Fruit fly (Drosophila melanogaster) ovary, adult (tissue): ENCODE data around the gene Atg14.

ENCODE experiments used
- CG17801 ChIP-seq: fragments of 200-800 bp; optimal IDR thresholded peaks from 2 replicates; lab custom pipeline; 2019; ENCODE audit warnings: missing biosample characterization, mild to moderate bottlenecking, missing genetic modification characterization, moderate library complexity; ENCODE audit not compliant: partially characterized antibody

Atg14 gene

DNA sequence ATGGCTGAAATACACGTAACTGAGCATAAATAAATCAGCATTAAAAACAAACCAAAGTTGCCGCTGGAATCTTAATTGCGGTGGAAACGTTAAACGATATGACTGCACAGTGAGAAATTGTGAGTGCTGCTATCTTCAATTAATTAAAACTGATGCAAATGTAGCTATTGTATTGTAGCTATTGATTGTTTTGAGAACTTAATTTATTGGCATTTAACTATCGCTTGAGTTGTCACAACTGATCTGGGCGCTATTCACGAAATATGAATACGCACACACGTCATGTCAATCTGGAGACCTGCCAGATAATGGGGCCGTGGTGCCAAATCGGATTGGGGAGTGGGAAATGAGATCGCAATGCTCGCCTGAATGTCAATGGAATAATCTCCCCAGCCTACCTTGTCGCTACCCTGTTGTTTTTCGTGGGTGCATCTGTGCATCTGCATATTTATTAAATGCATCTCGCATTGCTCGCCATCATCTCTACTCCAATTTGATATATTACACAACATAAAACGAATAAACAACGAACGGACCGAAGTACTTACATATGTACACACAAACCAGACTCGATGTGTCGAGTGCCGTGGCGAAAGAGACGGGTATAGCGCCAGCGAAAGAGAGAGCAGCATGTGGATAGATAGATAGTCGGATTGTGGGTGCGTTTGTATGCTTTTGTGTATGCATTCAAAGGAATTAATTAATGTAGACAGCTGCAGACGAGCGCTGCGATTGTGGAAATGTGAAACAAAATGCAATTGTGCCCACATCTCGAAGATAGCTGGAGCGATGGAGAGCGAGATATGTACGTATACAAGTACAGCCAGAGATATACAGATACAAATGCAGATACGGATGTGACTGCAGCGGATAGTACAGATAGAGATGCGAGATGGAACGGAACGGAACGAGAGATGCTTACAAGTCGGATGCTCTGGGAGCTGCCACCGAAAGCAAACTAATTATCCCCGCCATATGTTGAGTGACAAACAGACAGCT, 32.4 kb upstream of the Atg14 start:
- no peak for TF ChIP-seq CG17801 (GFP tag; lab: Kevin White, UChicago)

DNA sequence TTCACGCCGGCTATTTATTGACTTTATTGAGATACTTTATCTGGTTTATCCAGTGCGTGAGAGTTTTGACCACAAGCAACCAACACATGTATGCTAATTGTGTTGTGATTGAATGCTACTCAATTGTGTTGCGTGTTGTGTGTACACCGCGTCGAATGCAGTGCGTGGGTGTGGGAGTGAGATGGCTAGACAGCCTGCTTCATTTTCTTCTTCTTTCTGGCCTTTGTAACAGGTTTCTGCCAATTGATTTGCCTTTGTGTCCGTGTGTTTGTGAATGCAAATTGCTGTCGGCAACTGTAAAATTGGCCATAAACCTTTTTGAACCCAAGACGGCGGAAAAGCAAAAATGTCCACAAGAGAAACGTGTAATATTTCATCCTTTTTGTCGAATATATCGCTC, 29.3 kb upstream of the Atg14 start:
- TF ChIP-seq CG17801 (GFP tag; lab: Kevin White, UChicago) = no peak

DNA sequence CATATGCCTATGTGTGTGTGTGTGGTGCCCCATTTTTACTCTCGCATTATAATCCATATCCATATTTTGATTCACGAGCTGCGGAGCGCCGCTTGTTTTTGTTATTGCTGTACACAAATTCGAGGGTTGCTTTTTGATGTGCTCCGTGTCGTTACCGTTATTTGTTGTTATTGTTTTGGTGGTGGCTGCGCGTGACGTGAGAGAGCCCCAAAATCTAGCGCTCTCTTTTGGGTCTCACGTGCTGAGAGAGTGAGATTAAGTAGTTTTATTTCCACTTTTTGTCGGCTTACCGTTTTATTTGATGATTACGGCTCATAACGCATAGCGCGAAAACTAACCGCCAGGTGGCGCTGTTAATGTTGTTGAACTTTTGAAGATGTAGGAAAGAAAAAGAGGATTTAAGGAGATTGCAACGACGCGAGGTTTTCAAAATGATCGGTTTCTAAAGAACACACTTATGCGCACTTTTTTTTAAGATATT, 28.8 kb upstream of the Atg14 start:
- no peak for TF ChIP-seq CG17801 (GFP tag; lab: Kevin White, UChicago)

DNA sequence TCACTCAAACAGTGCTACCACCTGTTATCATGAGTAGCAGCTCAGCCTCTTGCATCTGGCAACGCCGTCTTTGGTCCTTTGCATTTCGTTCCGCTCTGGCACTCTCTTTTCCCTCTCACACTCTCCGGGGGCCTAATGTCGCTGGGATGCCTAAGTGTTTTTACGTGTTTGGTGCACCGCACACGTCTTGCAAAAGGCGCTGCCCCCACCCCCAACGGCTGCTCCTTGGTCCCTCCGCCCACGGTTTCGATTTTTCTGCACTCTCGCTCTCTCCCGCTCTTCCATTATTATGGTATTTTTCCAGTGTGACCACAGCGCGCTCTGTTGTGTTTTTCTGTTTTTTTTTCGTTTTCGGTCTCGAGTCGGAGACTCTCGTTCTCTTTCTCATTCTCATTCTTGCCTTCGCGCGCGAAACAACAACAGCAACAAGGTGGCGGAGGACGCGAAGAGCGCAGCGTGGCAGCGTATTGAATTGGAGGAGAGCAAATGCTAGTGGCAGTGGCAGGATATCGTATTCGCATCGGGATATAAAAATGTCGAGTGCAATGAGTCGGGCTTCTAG, 28.2 kb upstream of the Atg14 start:
- TF ChIP-seq CG17801 (GFP tag; lab: Kevin White, UChicago) = no peak

DNA sequence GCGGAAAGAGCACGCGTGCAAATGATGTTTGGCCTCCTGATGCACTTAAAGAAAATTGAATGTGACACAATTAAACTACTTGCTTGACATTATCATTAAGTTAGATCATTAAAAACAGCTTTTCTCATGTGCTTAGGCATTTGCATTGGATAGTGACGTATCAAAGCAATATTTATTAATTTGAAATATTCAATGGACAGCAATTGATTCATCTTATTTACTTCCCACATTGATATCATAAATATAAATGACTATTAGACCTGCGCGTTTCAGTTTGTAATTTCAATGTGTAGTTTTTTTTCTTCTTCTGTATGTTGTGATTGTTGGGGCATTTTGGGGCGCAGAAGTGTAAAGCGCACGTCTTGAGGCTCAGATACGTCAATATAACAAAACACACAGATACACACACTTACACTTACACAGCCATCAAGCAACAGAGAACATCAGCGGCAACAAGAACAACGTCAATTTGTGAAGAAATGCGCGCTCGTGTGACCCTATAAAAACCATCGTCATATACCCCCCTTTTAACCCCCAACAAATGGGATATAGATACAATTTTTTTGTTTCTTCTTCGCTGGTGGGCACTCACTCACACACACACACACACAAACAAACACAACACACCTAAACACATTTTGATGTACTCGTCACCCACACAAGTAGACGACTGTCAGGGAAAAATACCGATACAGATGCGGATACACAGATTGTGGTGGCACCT, 27.1 kb upstream of the Atg14 start:
- no peak for TF ChIP-seq CG17801 (GFP tag; lab: Kevin White, UChicago)

DNA sequence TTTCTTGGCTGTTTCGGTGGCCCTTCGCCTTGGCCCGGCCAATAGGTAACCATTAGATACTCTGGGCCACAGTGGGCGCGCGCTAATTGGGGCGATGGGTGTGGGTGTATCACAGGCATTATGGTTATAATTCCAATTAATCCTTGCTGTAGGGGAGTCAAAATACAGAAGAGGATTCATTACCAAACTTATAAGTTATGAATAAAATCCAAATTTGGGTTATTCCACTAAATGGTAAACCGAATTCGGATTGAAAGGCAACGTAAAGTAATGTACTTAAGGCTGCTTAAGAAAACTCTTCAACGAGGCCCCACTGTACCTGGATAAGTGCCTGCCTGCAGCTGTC, 26.6 kb upstream of the Atg14 start:
- no peak for TF ChIP-seq CG17801 (GFP tag; lab: Kevin White, UChicago)

DNA sequence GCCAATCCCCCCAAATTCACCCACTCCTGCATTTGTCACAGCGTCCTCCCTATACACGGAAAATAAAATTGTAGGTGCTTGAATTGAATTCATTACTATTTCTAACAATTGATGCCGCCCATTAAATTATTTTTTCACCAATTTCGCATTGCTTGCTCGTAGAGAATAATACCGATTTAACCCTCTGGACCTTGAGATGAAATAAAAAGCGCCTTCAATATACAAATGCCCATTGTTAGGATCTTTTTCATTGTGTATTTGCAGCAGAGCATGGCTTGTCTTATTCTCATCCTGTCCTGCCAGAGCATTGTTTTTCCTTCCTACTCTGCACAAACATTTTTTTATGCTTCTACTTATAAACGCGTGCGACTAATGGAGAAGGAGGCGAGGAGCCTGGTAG, 24.6 kb upstream of the Atg14 start:
- no peak for TF ChIP-seq CG17801 (GFP tag; lab: Kevin White, UChicago)

DNA sequence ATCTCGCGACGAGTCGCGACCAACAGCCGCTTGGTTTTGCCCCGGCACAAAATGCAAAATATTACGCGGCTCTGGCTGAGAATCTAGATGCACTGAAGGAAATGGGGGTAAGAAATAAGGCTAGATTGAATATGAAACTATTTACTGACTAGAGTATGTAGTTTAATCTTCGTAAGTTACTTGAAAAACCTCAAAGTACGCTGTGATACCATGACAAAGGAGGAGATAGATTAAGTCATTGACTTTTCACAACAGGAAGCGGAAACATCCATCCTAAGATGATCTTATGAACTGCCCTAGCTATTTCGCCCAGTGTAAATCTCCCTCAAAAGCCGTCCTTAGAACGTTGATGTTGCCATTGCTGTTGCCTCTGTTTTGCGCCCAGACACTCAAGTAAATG, 22.0 kb upstream of the Atg14 start:
- TF ChIP-seq CG17801 (GFP tag; lab: Kevin White, UChicago) = no peak

DNA sequence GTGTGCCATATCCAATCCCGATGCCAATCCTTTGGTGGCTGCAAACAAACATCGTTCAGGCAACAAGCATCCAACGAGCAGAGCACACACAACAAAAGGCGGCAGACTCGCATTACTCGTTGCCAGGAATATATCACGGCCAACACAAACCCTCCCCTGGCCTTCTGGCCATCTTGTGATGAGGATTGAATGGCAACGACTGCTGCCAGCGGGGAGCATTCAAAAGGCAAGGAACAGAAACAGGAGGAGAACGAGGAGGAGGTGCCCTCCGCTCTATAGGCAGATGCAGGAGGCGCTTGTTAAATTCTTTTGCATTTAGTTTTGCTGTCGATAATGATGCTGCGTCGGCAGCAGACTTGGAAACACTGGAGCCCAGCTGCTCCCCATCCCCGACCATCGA, 20.7 kb upstream of the Atg14 start:
- TF ChIP-seq CG17801 (GFP tag; lab: Kevin White, UChicago) = no peak

DNA sequence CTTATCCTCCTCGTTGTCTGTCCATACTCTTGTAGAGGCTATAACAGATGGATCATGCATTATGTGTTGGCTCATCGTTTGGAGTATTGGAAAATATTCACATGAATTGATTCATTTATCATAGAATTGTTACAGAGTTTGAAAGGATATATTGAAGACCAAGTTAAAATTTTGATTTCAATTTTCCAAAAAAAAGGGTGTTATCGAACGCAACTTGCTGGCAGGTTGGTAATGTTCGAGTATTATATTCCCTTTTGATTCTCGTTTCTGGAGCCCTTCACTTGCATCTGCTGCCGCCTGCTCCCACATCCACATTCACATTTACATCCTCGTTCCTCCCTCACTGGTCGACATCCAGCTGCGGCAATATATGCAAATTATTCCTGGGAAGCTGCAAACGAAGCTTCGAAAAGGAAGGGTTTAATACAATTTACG, 20.2 kb upstream of the Atg14 start:
- TF ChIP-seq CG17801 (GFP tag; lab: Kevin White, UChicago) = no peak

DNA sequence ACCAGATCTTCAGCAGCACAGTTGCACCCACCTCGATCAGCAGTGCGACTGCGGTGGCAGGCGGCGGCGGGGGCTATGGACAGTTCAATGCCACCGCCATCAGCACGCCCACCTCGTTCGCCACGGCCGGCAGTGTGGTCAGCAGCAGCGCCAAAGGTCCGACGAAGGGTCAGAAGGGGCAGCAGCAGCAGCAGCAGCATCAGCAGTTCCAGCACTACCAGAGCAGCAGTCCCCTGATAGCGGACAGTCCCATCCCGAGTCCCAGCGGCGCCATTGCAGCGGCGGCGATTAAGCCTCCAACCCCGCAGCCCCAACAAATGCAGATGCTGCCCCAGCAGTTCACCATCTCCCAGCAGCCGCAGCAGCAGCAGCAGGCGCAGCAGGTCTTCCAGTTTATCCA, 18.2 kb upstream of the Atg14 start:
- no peak for TF ChIP-seq CG17801 (GFP tag; lab: Kevin White, UChicago)

DNA sequence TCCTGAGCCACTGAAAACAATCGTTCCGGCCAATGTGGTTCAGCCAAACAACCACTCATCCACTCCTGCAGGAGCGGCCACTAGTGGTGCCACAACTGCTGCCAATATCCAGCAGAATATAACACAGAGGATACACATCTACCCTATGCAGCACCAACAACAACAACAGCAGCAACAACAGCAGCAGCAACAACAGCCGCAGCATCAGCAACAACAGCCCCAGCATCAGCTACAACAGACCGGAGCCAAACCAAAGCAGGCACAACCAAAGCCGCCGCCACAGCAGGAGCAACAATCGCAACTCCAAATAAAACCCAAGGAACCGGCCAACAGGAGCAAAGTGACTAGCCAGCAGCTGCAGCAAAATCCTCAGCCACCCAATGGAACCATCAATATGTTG, 13.0 kb upstream of the Atg14 start:
- TF ChIP-seq CG17801 (GFP tag; lab: Kevin White, UChicago) = no peak

DNA sequence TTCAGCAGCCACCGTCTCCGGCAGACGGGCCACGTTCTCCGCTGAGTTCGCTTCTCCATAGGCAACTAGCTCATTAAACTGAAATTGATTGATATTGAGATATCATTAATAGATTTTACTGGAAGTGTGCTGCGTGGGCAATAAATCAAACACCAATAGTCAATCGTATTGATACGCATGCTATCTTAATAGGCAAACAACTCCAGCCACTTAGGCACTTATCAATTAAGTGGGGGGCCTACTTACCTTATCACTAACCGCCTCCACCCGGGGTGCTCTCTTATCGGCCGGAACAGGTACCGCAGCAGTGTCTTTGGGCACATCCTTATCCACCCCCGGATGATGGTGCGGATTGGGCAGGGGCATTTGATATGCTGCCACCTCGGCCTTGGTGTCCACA, 4.4 kb upstream of the Atg14 start:
- no peak for TF ChIP-seq CG17801 (GFP tag; lab: Kevin White, UChicago)

DNA sequence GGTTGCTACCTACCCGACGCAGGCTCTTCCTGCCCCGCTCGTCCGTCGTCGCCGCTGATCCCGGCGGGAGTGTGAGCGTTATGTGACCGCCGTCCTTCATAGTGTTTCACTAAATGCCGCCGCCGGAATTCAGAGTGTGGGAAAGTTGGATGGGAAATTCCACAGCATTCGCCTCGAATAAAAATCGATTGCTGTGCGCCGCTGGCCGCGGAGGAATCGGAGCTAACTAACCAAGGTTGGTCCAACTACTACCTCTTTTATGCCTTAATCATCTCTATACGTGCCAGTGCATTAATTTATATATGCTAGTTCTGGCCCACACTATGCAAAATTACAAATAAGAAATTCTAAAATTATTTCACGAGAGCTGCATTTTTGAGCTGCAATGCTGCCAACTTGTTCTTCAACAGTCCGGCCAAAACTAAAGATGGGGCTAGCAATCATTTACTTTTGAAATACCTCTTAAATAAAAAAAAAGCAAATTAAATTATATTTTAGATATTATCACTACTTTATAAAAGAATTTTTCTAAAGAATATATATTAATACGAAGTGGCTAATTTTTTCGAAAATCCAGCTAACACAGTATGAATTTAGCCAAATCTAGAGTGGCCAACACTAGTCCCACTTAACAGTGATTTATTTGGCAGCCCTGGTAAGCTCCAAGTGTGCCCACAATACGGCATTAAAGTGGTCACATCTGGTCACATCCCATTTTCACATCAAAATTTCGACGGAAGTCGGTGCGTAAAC, 3.6 kb upstream of the Atg14 start, which contains the start of the genes alpha-Man-Ib and Pdhb:
Gene alpha-Man-Ib (minus strand): TSS at position 425 of the 753 bp plus-strand sequence.
Gene Pdhb (plus strand): TSS at position 674 of the 753 bp plus-strand sequence.
- peak; percentile 66 for TF ChIP-seq CG17801 (GFP tag; lab: Kevin White, UChicago)
